Worm (Caenorhabditis elegans): ENCODE data around the gene T12A7.10.

The T12A7.10 gene

DNA sequence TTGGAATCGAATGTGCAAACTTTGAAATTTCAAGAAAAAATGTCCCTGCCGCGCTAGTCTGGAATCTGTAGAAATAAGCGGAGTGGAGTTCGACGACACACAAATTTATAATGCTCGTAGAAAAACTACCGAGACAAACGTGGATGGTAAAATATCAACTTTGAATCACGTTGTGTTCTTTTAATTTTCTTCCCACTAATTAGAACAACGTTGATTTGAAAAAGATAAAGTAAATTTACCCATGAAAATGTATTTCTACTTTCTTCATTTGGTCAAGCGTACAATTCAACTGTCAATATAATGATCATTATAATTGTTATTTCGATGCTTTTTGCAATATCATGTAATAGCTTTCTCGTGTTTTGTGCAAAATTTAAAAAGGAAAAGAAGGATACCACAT is 12.5 kb downstream of the T12A7.10 start, which contains the start of gene K01A6.5:
K01A6.5 (plus strand) TSS at position 301 of the 400 bp plus-strand sequence.
- TF ChIP-seq nhr-10 (tag; optimal IDR thresholded peaks at IDR 0.05) (no peak), sma-3 (GFP tag; optimal IDR thresholded peaks at IDR 0.05) (no peak), sem-4 (tag; optimal IDR thresholded peaks at IDR 0.05) (no peak), ceh-16 (tag; optimal IDR thresholded peaks at IDR 0.05) (no peak), F13H6.1 (tag; optimal IDR thresholded peaks at IDR 0.05) (no peak), nhr-6 (tag; optimal IDR thresholded peaks at IDR 0.05) (no peak), elt-3 (tag; optimal IDR thresholded peaks at IDR 0.05) (no peak), R02D3.7 (tag; optimal IDR thresholded peaks at IDR 0.05) (no peak), skn-1 (tag; optimal IDR thresholded peaks at IDR 0.05) (no peak), ama-1 (optimal IDR thresholded peaks at IDR 0.05) (no peak), nhr-12 (tag; optimal IDR thresholded peaks at IDR 0.05) (no peak), peb-1 (tag; optimal IDR thresholded peaks at IDR 0.05) (no peak), sma-9 (GFP tag; optimal IDR thresholded peaks at IDR 0.05) (no peak), sma-9 (tag; optimal IDR thresholded peaks at IDR 0.05) (no peak), aly-2 (tag; optimal IDR thresholded peaks at IDR 0.05) (no peak), nhr-237 (tag; optimal IDR thresholded peaks at IDR 0.05) (no peak), ceh-82 (tag; optimal IDR thresholded peaks at IDR 0.05) (no peak), ztf-4 (tag; optimal IDR thresholded peaks at IDR 0.05) (no peak), lin-13 (GFP tag; optimal IDR thresholded peaks at IDR 0.05) (no peak), dmd-4 (tag; optimal IDR thresholded peaks at IDR 0.05) (no peak), nhr-23 (tag; optimal IDR thresholded peaks at IDR 0.05) (no peak)

- TF ChIP-seq zag-1 (tag; optimal IDR thresholded peaks at IDR 0.05), result no peak
- no peak for TF ChIP-seq ztf-4 (tag; optimal IDR thresholded peaks at IDR 0.05)
- no peak for TF ChIP-seq unc-62 (GFP tag; optimal IDR thresholded peaks at IDR 0.05)
- no peak for TF ChIP-seq unc-39 (tag; optimal IDR thresholded peaks at IDR 0.05)
- TF ChIP-seq lsy-2 (tag; optimal IDR thresholded peaks at IDR 0.05), result no peak
- TF ChIP-seq elt-1 (tag; optimal IDR thresholded peaks at IDR 0.05), result no peak
- no peak for TF ChIP-seq nhr-12 (tag; optimal IDR thresholded peaks at IDR 0.05)
- TF ChIP-seq gmeb-1 (tag; optimal IDR thresholded peaks at IDR 0.05), result no peak
- no peak for TF ChIP-seq C34F6.9 (tag; optimal IDR thresholded peaks at IDR 0.05)
- TF ChIP-seq nhr-237 (tag; optimal IDR thresholded peaks at IDR 0.05), result no peak
- no peak for TF ChIP-seq nhr-10 (tag; optimal IDR thresholded peaks at IDR 0.05)
- TF ChIP-seq crh-2 (tag; optimal IDR thresholded peaks at IDR 0.05), result no peak
These were observed 14.7 kb downstream of the T12A7.10 start, which contains the start of gene K01A6.4 for ce11 chrIV:11740204-11740603. K01A6.4 (minus strand) TSS chrIV:11740304.

ce11 chrIV:11738092-11738617 is 16.7 kb downstream of the T12A7.10 start, which contains the start of gene K01A6.7:
K01A6.7 (minus strand) TSS chrIV:11738567.
- TF ChIP-seq nhr-10 (tag; optimal IDR thresholded peaks at IDR 0.05) (no peak), sma-9 (GFP tag; optimal IDR thresholded peaks at IDR 0.05) (no peak), sma-9 (tag; optimal IDR thresholded peaks at IDR 0.05) (no peak), nhr-21 (tag; optimal IDR thresholded peaks at IDR 0.05) (no peak), unc-39 (tag; optimal IDR thresholded peaks at IDR 0.05) (no peak), R02D3.7 (tag; optimal IDR thresholded peaks at IDR 0.05) (no peak), snpc-4 (tag; optimal IDR thresholded peaks at IDR 0.05) (no peak), alr-1 (tag; optimal IDR thresholded peaks at IDR 0.05) (no peak), ama-1 (optimal IDR thresholded peaks at IDR 0.05) (no peak), nhr-23 (tag; optimal IDR thresholded peaks at IDR 0.05) (no peak), gmeb-1 (tag; optimal IDR thresholded peaks at IDR 0.05) (no peak), nhr-129 (tag; optimal IDR thresholded peaks at IDR 0.05) (no peak), lin-11 (tag; optimal IDR thresholded peaks at IDR 0.05) (no peak), skn-1 (tag; optimal IDR thresholded peaks at IDR 0.05) (no peak), ztf-11 (tag; optimal IDR thresholded peaks at IDR 0.05) (no peak), ceh-16 (tag; optimal IDR thresholded peaks at IDR 0.05) (no peak), nhr-12 (tag; optimal IDR thresholded peaks at IDR 0.05) (no peak), unc-55 (GFP tag; optimal IDR thresholded peaks at IDR 0.05) (no peak), egl-27 (tag; optimal IDR thresholded peaks at IDR 0.05) (no peak)

DNA sequence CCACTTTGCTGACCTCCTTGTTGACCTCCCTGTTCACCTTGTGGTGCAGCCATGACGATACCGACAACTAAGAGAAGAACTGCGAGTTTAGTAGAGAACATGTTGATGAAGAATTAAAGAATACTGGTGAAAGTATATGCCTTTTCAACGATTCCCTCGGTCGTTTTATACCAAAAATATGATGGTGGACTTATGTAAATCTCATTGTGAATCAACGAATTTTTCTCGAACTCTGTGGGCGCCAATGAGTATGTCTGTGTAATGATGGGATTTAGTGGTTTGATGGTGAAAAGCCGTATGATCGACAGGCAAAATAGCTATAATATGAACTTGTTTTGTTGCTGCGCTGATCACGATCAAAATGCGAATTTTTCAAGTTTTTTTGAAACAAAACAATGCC is 17.6 kb downstream of the T12A7.10 start, which contains the start of gene K01A6.8:
K01A6.8 (minus strand) TSS at position 101 of the 400 bp plus-strand sequence.
- TF ChIP-seq ztf-11 (tag; optimal IDR thresholded peaks at IDR 0.05), result no peak
- no peak for TF ChIP-seq mdl-1 (tag; optimal IDR thresholded peaks at IDR 0.05)
- no peak for TF ChIP-seq ceh-16 (tag; optimal IDR thresholded peaks at IDR 0.05)
- no peak for TF ChIP-seq crh-2 (tag; optimal IDR thresholded peaks at IDR 0.05)
- no peak for TF ChIP-seq mab-5 (tag; optimal IDR thresholded peaks at IDR 0.05)
- no peak for TF ChIP-seq nhr-77 (tag; optimal IDR thresholded peaks at IDR 0.05)
